Fruit fly (Drosophila melanogaster) whole organism, embryonic: ENCODE measurements around the gene fal.

ENCODE experiments used
- Asciz ChIP-seq: fragments of 200-800 bp; sonication (Bioruptor generic); optimal IDR thresholded peaks from 2 replicates; lab custom pipeline; 2017; ENCODE audit warnings: missing biosample characterization, mild to moderate bottlenecking, missing genetic modification characterization, missing genetic modification reagents
- Atf6 ChIP-seq: fragments of 200-800 bp; sonication (Bioruptor generic); IDR thresholded peaks from 2 replicates; pipeline ENCODE4 v1.3.6; 2022; ENCODE audit warnings: missing biosample characterization, missing genetic modification characterization
- C15 ChIP-seq: fragments of 200-800 bp; sonication (Bioruptor generic); IDR thresholded peaks from 3 replicates; pipeline ENCODE4 v1.3.6; 2022; ENCODE audit warnings: missing biosample characterization, missing genetic modification characterization
- CG10267 ChIP-seq: fragments of 200-800 bp; sonication (Bioruptor generic); optimal IDR thresholded peaks from 2 replicates; lab custom pipeline; 2018; ENCODE audit warnings: missing biosample characterization, mild to moderate bottlenecking, missing genetic modification characterization, moderate library complexity
- CG10543 ChIP-seq: fragments of 200-800 bp; sonication (Bioruptor generic); optimal IDR thresholded peaks from 3 replicates; lab custom pipeline; 2017; ENCODE audit warnings: missing biosample characterization, mild to moderate bottlenecking, missing genetic modification characterization, moderate library complexity
- CG13894 ChIP-seq: fragments of 200-800 bp; sonication (Bioruptor generic); optimal IDR thresholded peaks from 3 replicates; lab custom pipeline; 2018; ENCODE audit warnings: missing biosample characterization, mild to moderate bottlenecking, missing genetic modification characterization, moderate library complexity
- CG14710 ChIP-seq: fragments of 200-800 bp; sonication (Bioruptor generic); optimal IDR thresholded peaks from 3 replicates; lab custom pipeline; 2019; ENCODE audit warnings: missing biosample characterization, mild to moderate bottlenecking, missing genetic modification characterization, moderate library complexity
- CG15011 ChIP-seq: fragments of 200-800 bp; sonication (Bioruptor generic); optimal IDR thresholded peaks from 3 replicates; lab custom pipeline; 2018; ENCODE audit warnings: missing biosample characterization, mild to moderate bottlenecking, missing genetic modification characterization
- CG1529 ChIP-seq: fragments of 200-800 bp; sonication (Bioruptor generic); optimal IDR thresholded peaks from 3 replicates; lab custom pipeline; 2018; ENCODE audit warnings: missing biosample characterization, missing genetic modification characterization
- CG16863 ChIP-seq: fragments of 200-800 bp; sonication (Bioruptor generic); optimal IDR thresholded peaks from 3 replicates; lab custom pipeline; 2016; ENCODE audit warnings: missing biosample characterization, missing genetic modification characterization
- CG17328 ChIP-seq: fragments of 200-800 bp; sonication (Bioruptor generic); IDR thresholded peaks from 2 replicates; pipeline ENCODE4 v1.3.6; 2022; ENCODE audit warnings: missing biosample characterization, missing genetic modification characterization
- CG18262 ChIP-seq: fragments of 200-800 bp; optimal IDR thresholded peaks from 3 replicates; lab custom pipeline; 2019; ENCODE audit warnings: missing biosample characterization, mild to moderate bottlenecking, missing genetic modification characterization, moderate library complexity
- CG2712 ChIP-seq: fragments of 200-800 bp; optimal IDR thresholded peaks from 3 replicates; lab custom pipeline; 2019; ENCODE audit warnings: missing biosample characterization, mild to moderate bottlenecking, missing genetic modification characterization, moderate library complexity
- CG30020 ChIP-seq: fragments of 200-800 bp; optimal IDR thresholded peaks from 2 replicates; lab custom pipeline; 2019; ENCODE audit warnings: missing biosample characterization, mild to moderate bottlenecking, missing genetic modification characterization, moderate library complexity
- CG31365 ChIP-seq: fragments of 200-800 bp; sonication (Bioruptor generic); optimal IDR thresholded peaks from 2 replicates; lab custom pipeline; 2018; ENCODE audit warnings: missing biosample characterization, mild to moderate bottlenecking, missing genetic modification characterization
- CG3163 ChIP-seq: fragments of 200-800 bp; sonication (Bioruptor generic); optimal IDR thresholded peaks from 3 replicates; lab custom pipeline; 2016; ENCODE audit warnings: missing biosample characterization, missing genetic modification characterization
- CG34376 ChIP-seq: fragments of 200-800 bp; sonication (Bioruptor generic); optimal IDR thresholded peaks from 2 replicates; lab custom pipeline; 2018; ENCODE audit warnings: missing biosample characterization, mild to moderate bottlenecking, missing genetic modification characterization
- CG42726 ChIP-seq: fragments of 200-800 bp; sonication (Bioruptor generic); IDR thresholded peaks from 2 replicates; pipeline ENCODE4 v1.3.6; 2022; ENCODE audit warnings: missing biosample characterization, missing genetic modification characterization; ENCODE audit not compliant: partially characterized antibody
- CG6272 ChIP-seq: fragments of 200-800 bp; sonication (Bioruptor generic); IDR thresholded peaks from 2 replicates; pipeline ENCODE4 v1.3.6; 2022; ENCODE audit warnings: missing biosample characterization, missing genetic modification characterization
- CG7745 ChIP-seq: fragments of 200-800 bp; sonication (Bioruptor generic); optimal IDR thresholded peaks from 2 replicates; lab custom pipeline; 2018; ENCODE audit warnings: missing biosample characterization, mild to moderate bottlenecking, missing genetic modification characterization, moderate library complexity
- CG8359 ChIP-seq: fragments of 200-800 bp; sonication (Bioruptor generic); optimal IDR thresholded peaks from 2 replicates; lab custom pipeline; 2017; ENCODE audit warnings: missing biosample characterization, mild to moderate bottlenecking, missing genetic modification characterization, borderline replicate concordance
- CG9437 ChIP-seq: fragments of 200-800 bp; sonication (Bioruptor generic); optimal IDR thresholded peaks from 2 replicates; lab custom pipeline; 2018; ENCODE audit warnings: missing biosample characterization, mild to moderate bottlenecking, missing genetic modification characterization
- Mad ChIP-seq: fragments of 200-800 bp; sonication (Bioruptor generic); optimal IDR thresholded peaks from 2 replicates; lab custom pipeline; 2016; ENCODE audit warnings: missing biosample characterization, missing genetic modification characterization
- Meics ChIP-seq: fragments of 200-800 bp; sonication (Bioruptor generic); optimal IDR thresholded peaks from 2 replicates; lab custom pipeline; 2017; ENCODE audit warnings: missing biosample characterization, mild to moderate bottlenecking, missing genetic modification characterization
- Rfx ChIP-seq: fragments of 200-800 bp; sonication (Bioruptor generic); IDR thresholded peaks from 2 replicates; pipeline ENCODE4 v1.3.6; 2022; ENCODE audit warnings: missing biosample characterization, missing genetic modification characterization
- Rx ChIP-seq: fragments of 200-800 bp; sonication (Bioruptor generic); IDR thresholded peaks from 2 replicates; pipeline ENCODE4 v1.3.6; 2022; ENCODE audit warnings: missing biosample characterization, missing genetic modification characterization
- TFAM ChIP-seq: fragments of 200-800 bp; sonication (Bioruptor generic); optimal IDR thresholded peaks from 2 replicates; lab custom pipeline; 2017; ENCODE audit warnings: missing biosample characterization, missing genetic modification characterization, inconsistent platforms
- Usf ChIP-seq: fragments of 200-800 bp; sonication (Bioruptor generic); optimal IDR thresholded peaks from 2 replicates; lab custom pipeline; 2017; ENCODE audit warnings: missing genotype, missing biosample characterization, missing genetic modification characterization
- cad ChIP-seq: fragments of >200 bp; optimal IDR thresholded peaks from 2 replicates; lab custom pipeline; 2017; ENCODE audit warnings: missing biosample characterization, missing genetic modification characterization
- dmrt11E ChIP-seq: fragments of 200-800 bp; sonication (Bioruptor generic); optimal IDR thresholded peaks from 3 replicates; lab custom pipeline; 2018; ENCODE audit warnings: missing biosample characterization, mild to moderate bottlenecking, missing genetic modification characterization, moderate library complexity
- dmrt99B ChIP-seq: fragments of 200-800 bp; sonication (Bioruptor generic); optimal IDR thresholded peaks from 2 replicates; lab custom pipeline; 2018; ENCODE audit warnings: missing biosample characterization, mild to moderate bottlenecking, missing genetic modification characterization, moderate library complexity
- grn ChIP-seq: fragments of 200-800 bp; sonication (Bioruptor generic); optimal IDR thresholded peaks from 3 replicates; lab custom pipeline; 2017; ENCODE audit warnings: missing biosample characterization, missing genetic modification characterization
- gro ChIP-seq: fragments of 200-800 bp; sonication (Bioruptor generic); optimal IDR thresholded peaks from 2 replicates; lab custom pipeline; 2016; ENCODE audit warnings: missing biosample characterization, missing genetic modification characterization
- lola ChIP-seq, 3 experiments: fragments of >200 bp in 2 of 3; fragments of 200-800 bp in 1 of 3; sonication (Bioruptor generic) in 1 of 3; optimal IDR thresholded peaks; 2 replicates each; lab custom pipeline; 2017 to 2019; ENCODE audit warnings: missing biosample characterization in 3 of 3, missing genetic modification characterization in 3 of 3, mild to moderate bottlenecking in 1 of 3, moderate library complexity in 1 of 3
- org-1 ChIP-seq: fragments of 200-800 bp; sonication (Bioruptor generic); optimal IDR thresholded peaks from 2 replicates; lab custom pipeline; 2017; ENCODE audit warnings: missing biosample characterization, missing genetic modification characterization
- run ChIP-seq: fragments of 200-800 bp; sonication (Bioruptor generic); optimal IDR thresholded peaks from 3 replicates; lab custom pipeline; 2018; ENCODE audit warnings: missing biosample characterization, mild to moderate bottlenecking, missing genetic modification characterization
- tio ChIP-seq: fragments of 200-800 bp; sonication (Bioruptor generic); optimal IDR thresholded peaks from 2 replicates; lab custom pipeline; 2017; ENCODE audit warnings: missing biosample characterization, missing genetic modification characterization, inconsistent platforms
- tll ChIP-seq, 2 experiments: fragments of 200-800 bp in 1 of 2; fragments of >200 bp in 1 of 2; sonication (Bioruptor generic) in 1 of 2; optimal IDR thresholded peaks; 2 replicates each; lab custom pipeline; 2017 to 2019; ENCODE audit warnings: missing biosample characterization in 2 of 2, missing genetic modification characterization in 2 of 2, mild to moderate bottlenecking in 1 of 2, moderate library complexity in 1 of 2
- trem ChIP-seq: fragments of 200-800 bp; optimal IDR thresholded peaks from 3 replicates; lab custom pipeline; 2019; ENCODE audit warnings: missing biosample characterization, mild to moderate bottlenecking, missing genetic modification characterization, moderate library complexity

fal gene

dm6 chr3L:19289411-19289810 is 5.0 kb upstream of the fal start (continued):
- TF ChIP-seq CG9437 (GFP tag; lab: Kevin White, UChicago) = no peak
- peak; percentile 68 for TF ChIP-seq run (tag; lab: Kevin White, UChicago)
- TF ChIP-seq Mad (GFP tag; lab: Kevin White, UChicago) = no peak
- no peak for TF ChIP-seq Rx (GFP tag; lab: Robert Waterston, UW)
- TF ChIP-seq tll (GFP tag; optimal IDR thresholded peaks at IDR 0.05; lab: Kevin White, UChicago) = no peak
- no peak for TF ChIP-seq Usf (GFP tag; lab: Kevin White, UChicago)
- peak; percentile 8 for TF ChIP-seq CG10543 (GFP tag; lab: Kevin White, UChicago)
- TF ChIP-seq CG3163 (GFP tag; lab: Kevin White, UChicago) = no peak
- TF ChIP-seq Rfx (GFP tag; lab: Robert Waterston, UW) = no peak
- no peak for TF ChIP-seq dmrt99B (tag; lab: Kevin White, UChicago)
- TF ChIP-seq CG15011 (GFP tag; lab: Kevin White, UChicago) = no peak
- no peak for TF ChIP-seq CG8359 (GFP tag; lab: Kevin White, UChicago)
- no peak for TF ChIP-seq Asciz (GFP tag; lab: Kevin White, UChicago)
- TF ChIP-seq gro (GFP tag; lab: Kevin White, UChicago) = peak; percentile 36
- no peak for TF ChIP-seq org-1 (GFP tag; lab: Kevin White, UChicago)
- TF ChIP-seq CG10267 (tag; lab: Kevin White, UChicago) = no peak
- TF ChIP-seq Meics (GFP tag; lab: Kevin White, UChicago) = no peak
- no peak for TF ChIP-seq TFAM (GFP tag; lab: Kevin White, UChicago)
- peak; percentile 84 for TF ChIP-seq grn
- no peak for TF ChIP-seq CG17328 (GFP tag; lab: Robert Waterston, UW)
- 0 out of 2 replicates have a peak, but pooled peaks have one; percentile 24 for TF ChIP-seq Atf6
- no peak for TF ChIP-seq CG2712 (tag; lab: Kevin White, UChicago)
- no peak for TF ChIP-seq cad
- no peak for TF ChIP-seq CG30020 (tag; lab: Kevin White, UChicago)
- no peak for TF ChIP-seq CG18262
- peak; percentile 26 for TF ChIP-seq CG34376 (GFP tag; lab: Kevin White, UChicago)
- TF ChIP-seq CG31365 (tag; lab: Kevin White, UChicago) = no peak
- no peak for TF ChIP-seq trem (tag; lab: Kevin White, UChicago)
- no peak for TF ChIP-seq tio
- no peak for TF ChIP-seq CG1529 (GFP tag; lab: Kevin White, UChicago)
- TF ChIP-seq dmrt11E (tag; lab: Kevin White, UChicago) = no peak
- no peak for TF ChIP-seq CG42726 (GFP tag; lab: Robert Waterston, UW)
- TF ChIP-seq C15 = no peak
- TF ChIP-seq CG14710 (tag; lab: Kevin White, UChicago) = no peak
- TF ChIP-seq CG16863 = no peak
- no peak for TF ChIP-seq CG6272 (GFP tag; lab: Robert Waterston, UW)
- peak; percentile 4 for TF ChIP-seq CG7745 (tag; lab: Kevin White, UChicago)
- no peak for TF ChIP-seq lola (GFP tag; optimal IDR thresholded peaks at IDR 0.05; lab: Kevin White, UChicago)
- TF ChIP-seq CG13894 (tag; lab: Kevin White, UChicago) = no peak
- TF ChIP-seq, all 482 proteins: peak for 15
